Worm (Caenorhabditis elegans) whole organism, L1 larva: ENCODE data around the gene EEED8.4.

Source experiments
- C04F5.9 ChIP-seq: sonication (generic microtip); optimal IDR thresholded peaks from 2 replicates; lab custom pipeline; 2016; ENCODE audit warnings: missing genetic modification characterization, missing compliant biosample characterization
- F16B12.6 ChIP-seq: fragments of 150-350 bp; optimal IDR thresholded peaks from 2 replicates; lab custom pipeline; 2014; ENCODE audit warnings: missing biosample characterization, missing genetic modification characterization
- Y116A8C.19 ChIP-seq: sonication (generic microtip); optimal IDR thresholded peaks from 2 replicates; lab custom pipeline; 2016; ENCODE audit warnings: missing compliant biosample characterization, missing genetic modification characterization, borderline replicate concordance
- efl-3 ChIP-seq: fragments of 200-800 bp; sonication (Bioruptor generic); optimal IDR thresholded peaks from 2 replicates; lab custom pipeline; 2018; ENCODE audit warnings: mild to moderate bottlenecking, missing genetic modification characterization, missing compliant biosample characterization
- egl-27 ChIP-seq, 2 experiments: fragments of 150-350 bp in 1 of 2; sonication (generic microtip); optimal IDR thresholded peaks; 3 replicates each; lab custom pipeline; 2017 to 2018; ENCODE audit warnings: missing biosample characterization in 2 of 2, missing genetic modification characterization in 2 of 2, missing genetic modification reagents in 2 of 2
- elt-2 ChIP-seq: sonication (generic microtip); optimal IDR thresholded peaks from 2 replicates; lab custom pipeline; 2016; ENCODE audit warnings: missing genetic modification characterization, mild to moderate bottlenecking, inconsistent platforms, missing compliant biosample characterization, missing genetic modification reagents
- fkh-4 ChIP-seq: sonication (generic microtip); optimal IDR thresholded peaks from 2 replicates; lab custom pipeline; 2016; ENCODE audit warnings: missing compliant biosample characterization, missing genetic modification characterization, borderline replicate concordance
- fos-1 ChIP-seq: fragments of 150-350 bp; optimal IDR thresholded peaks from 2 replicates; lab custom pipeline; 2014; ENCODE audit warnings: missing biosample characterization, missing genetic modification characterization
- lsy-2 ChIP-seq, 2 experiments: fragments of 150-350 bp; optimal IDR thresholded peaks; 2 replicates each; lab custom pipeline; 2014; ENCODE audit warnings: missing biosample characterization in 2 of 2, missing genetic modification characterization in 2 of 2
- nhr-11 ChIP-seq: fragments of 150-350 bp; optimal IDR thresholded peaks from 2 replicates; lab custom pipeline; 2014; ENCODE audit warnings: missing biosample characterization, missing genetic modification characterization
- nhr-12 ChIP-seq: sonication (generic microtip); optimal IDR thresholded peaks from 2 replicates; lab custom pipeline; 2017; ENCODE audit warnings: missing biosample characterization, missing genetic modification characterization
- pqm-1 ChIP-seq: sonication (generic microtip); optimal IDR thresholded peaks from 3 replicates; lab custom pipeline; 2017; ENCODE audit warnings: missing biosample characterization, missing genetic modification characterization
- zag-1 ChIP-seq: fragments of 150-350 bp; optimal IDR thresholded peaks from 2 replicates; lab custom pipeline; 2014; ENCODE audit warnings: missing biosample characterization, missing genetic modification characterization
- zip-4 ChIP-seq: fragments of 200-800 bp; sonication (Bioruptor generic); optimal IDR thresholded peaks from 2 replicates; lab custom pipeline; 2018; ENCODE audit warnings: mild to moderate bottlenecking, missing genetic modification characterization, moderate library complexity, missing compliant biosample characterization

DNA sequence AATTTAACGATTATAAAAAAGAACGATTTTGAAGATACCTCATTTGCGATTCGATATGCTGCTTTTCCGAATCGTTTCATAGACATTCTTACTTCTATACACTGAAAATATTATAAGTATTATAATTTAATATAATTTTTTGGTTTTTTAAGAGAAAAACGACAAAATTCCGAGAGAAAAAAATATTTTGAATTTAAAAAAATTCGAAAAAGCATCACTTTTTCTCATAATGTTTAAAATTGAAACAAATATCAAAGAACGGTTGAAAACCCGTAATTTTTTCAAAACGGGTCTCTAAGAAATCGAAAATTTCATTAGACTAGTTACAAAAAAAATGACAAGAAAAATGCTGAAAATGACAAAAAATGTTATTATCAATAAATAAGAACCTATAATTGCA is 13.5 kb upstream of the EEED8.4 start, which contains the start of gene pink-1:
- TF ChIP-seq fos-1 (tag; lab: Kevin White, UChicago) (no peak), nhr-12 (tag; lab: Kevin White, UChicago) (no peak), Y116A8C.19 (tag; lab: Kevin White, UChicago) (no peak), nhr-11 (tag; lab: Kevin White, UChicago) (no peak), F16B12.6 (tag; lab: Kevin White, UChicago) (no peak), zip-4 (no peak), pqm-1 (tag; lab: Kevin White, UChicago) (no peak), fkh-4 (tag; lab: Kevin White, UChicago) (no peak), C04F5.9 (tag; lab: Kevin White, UChicago) (no peak), egl-27 (tag; optimal IDR thresholded peaks at IDR 0.05; lab: Kevin White, UChicago) (no peak), lsy-2 (tag; optimal IDR thresholded peaks at IDR 0.05; lab: Kevin White, UChicago) (no peak), efl-3 (GFP tag; lab: Kevin White, UChicago) (no peak), elt-2 (tag; lab: Kevin White, UChicago) (no peak), zag-1 (no peak)
